Fruit fly (Drosophila melanogaster) whole organism, embryonic: ENCODE measurements around the gene anox.
A peak's percentile ranks its signal among the peaks of the same experiment; 100 is the strongest.

ENCODE experiments used
- Ada2b ChIP-seq: fragments of 200-800 bp; sonication (Bioruptor generic); IDR thresholded peaks from 2 replicates; pipeline ENCODE4 v1.3.6; 2022; ENCODE audit warnings: missing biosample characterization, missing genetic modification characterization
- C15 ChIP-seq: fragments of 200-800 bp; sonication (Bioruptor generic); IDR thresholded peaks from 3 replicates; pipeline ENCODE4 v1.3.6; 2022; ENCODE audit warnings: missing biosample characterization, missing genetic modification characterization
- CG11560 ChIP-seq: fragments of 200-800 bp; sonication (Bioruptor generic); IDR thresholded peaks from 3 replicates; pipeline ENCODE4 v1.3.6; 2022; ENCODE audit warnings: missing biosample characterization, missing genetic modification characterization
- CG12299 ChIP-seq: fragments of 200-800 bp; sonication (Bioruptor generic); optimal IDR thresholded peaks from 2 replicates; lab custom pipeline; 2018; ENCODE audit warnings: missing biosample characterization, mild to moderate bottlenecking, missing genetic modification characterization
- CG15601 ChIP-seq: fragments of 200-800 bp; sonication (Bioruptor generic); optimal IDR thresholded peaks from 3 replicates; lab custom pipeline; 2019; ENCODE audit warnings: missing biosample characterization, mild to moderate bottlenecking, missing genetic modification characterization, moderate library complexity
- CG1603 ChIP-seq: fragments of 200-800 bp; sonication (Bioruptor generic); optimal IDR thresholded peaks from 2 replicates; lab custom pipeline; 2019; ENCODE audit warnings: missing biosample characterization, mild to moderate bottlenecking, missing genetic modification characterization, moderate library complexity
- CG17186 ChIP-seq: fragments of 200-800 bp; sonication (Bioruptor generic); optimal IDR thresholded peaks from 3 replicates; lab custom pipeline; 2017; ENCODE audit warnings: missing biosample characterization, missing genetic modification reagents, missing genetic modification characterization
- CG18262 ChIP-seq: fragments of 200-800 bp; optimal IDR thresholded peaks from 3 replicates; lab custom pipeline; 2019; ENCODE audit warnings: missing biosample characterization, mild to moderate bottlenecking, missing genetic modification characterization, moderate library complexity
- CG2875 ChIP-seq: fragments of 200-800 bp; sonication (Bioruptor generic); optimal IDR thresholded peaks from 2 replicates; lab custom pipeline; 2017; ENCODE audit warnings: missing biosample characterization, mild to moderate bottlenecking, missing genetic modification characterization, missing genetic modification reagents
- CG30403 ChIP-seq: fragments of 200-800 bp; sonication (Bioruptor generic); optimal IDR thresholded peaks from 3 replicates; lab custom pipeline; 2016; ENCODE audit warnings: missing biosample characterization, missing genetic modification characterization
- CG31224 ChIP-seq: fragments of 200-800 bp; sonication (Bioruptor generic); IDR thresholded peaks from 2 replicates; pipeline ENCODE4 v1.3.6; 2022; ENCODE audit warnings: missing biosample characterization, missing genetic modification characterization
- CG3163 ChIP-seq: fragments of 200-800 bp; sonication (Bioruptor generic); optimal IDR thresholded peaks from 3 replicates; lab custom pipeline; 2016; ENCODE audit warnings: missing biosample characterization, missing genetic modification characterization
- CG42726 ChIP-seq: fragments of 200-800 bp; sonication (Bioruptor generic); IDR thresholded peaks from 2 replicates; pipeline ENCODE4 v1.3.6; 2022; ENCODE audit warnings: missing biosample characterization, missing genetic modification characterization; ENCODE audit not compliant: partially characterized antibody
- CG4617 ChIP-seq: fragments of 200-800 bp; sonication (Bioruptor generic); optimal IDR thresholded peaks from 3 replicates; lab custom pipeline; 2016; ENCODE audit warnings: missing biosample characterization, missing genetic modification characterization, borderline replicate concordance
- CG6765 ChIP-seq: fragments of 200-800 bp; sonication (Bioruptor generic); optimal IDR thresholded peaks from 3 replicates; lab custom pipeline; 2017; ENCODE audit warnings: missing biosample characterization, mild to moderate bottlenecking, missing genetic modification characterization
- CG7556 ChIP-seq: fragments of 200-800 bp; sonication (Bioruptor generic); optimal IDR thresholded peaks from 2 replicates; lab custom pipeline; 2017; ENCODE audit warnings: missing biosample characterization, mild to moderate bottlenecking, missing genetic modification characterization
- Dip3 ChIP-seq: fragments of 200-800 bp; sonication (Bioruptor generic); optimal IDR thresholded peaks from 3 replicates; lab custom pipeline; 2016; ENCODE audit warnings: missing biosample characterization, missing genetic modification characterization
- Drgx ChIP-seq: fragments of 200-800 bp; sonication (Bioruptor generic); IDR thresholded peaks from 2 replicates; pipeline ENCODE4 v1.3.6; 2022; ENCODE audit warnings: missing biosample characterization, missing genetic modification characterization
- Fer2 ChIP-seq: fragments of 200-800 bp; sonication (Bioruptor generic); optimal IDR thresholded peaks from 2 replicates; lab custom pipeline; 2018; ENCODE audit warnings: missing biosample characterization, mild to moderate bottlenecking, missing genetic modification characterization, moderate library complexity
- Hey ChIP-seq: fragments of 200-800 bp; sonication (Bioruptor generic); optimal IDR thresholded peaks from 3 replicates; lab custom pipeline; 2018; ENCODE audit warnings: missing biosample characterization, mild to moderate bottlenecking, missing genetic modification characterization
- HmgZ ChIP-seq: fragments of 200-800 bp; sonication (Bioruptor generic); optimal IDR thresholded peaks from 2 replicates; lab custom pipeline; 2018; ENCODE audit warnings: missing biosample characterization, mild to moderate bottlenecking, missing genetic modification characterization
- Hmx ChIP-seq: fragments of 200-800 bp; sonication (Bioruptor generic); optimal IDR thresholded peaks from 2 replicates; lab custom pipeline; 2016; ENCODE audit warnings: missing biosample characterization, missing genetic modification characterization
- Hr3 ChIP-seq: fragments of 200-800 bp; sonication (Bioruptor generic); optimal IDR thresholded peaks from 3 replicates; lab custom pipeline; 2016; ENCODE audit warnings: missing biosample characterization, missing genetic modification characterization
- NC2β ChIP-seq: fragments of 200-800 bp; sonication (Bioruptor generic); optimal IDR thresholded peaks from 2 replicates; lab custom pipeline; 2016; ENCODE audit warnings: missing biosample characterization, missing genetic modification characterization
- NFAT ChIP-seq: fragments of 200-800 bp; sonication (Bioruptor generic); IDR thresholded peaks from 2 replicates; pipeline ENCODE4 v1.3.6; 2022; ENCODE audit warnings: missing biosample characterization, missing genetic modification characterization
- NfI ChIP-seq: fragments of 200-800 bp; sonication (Bioruptor generic); optimal IDR thresholded peaks from 3 replicates; lab custom pipeline; 2018; ENCODE audit warnings: missing biosample characterization, mild to moderate bottlenecking, missing genetic modification characterization, moderate library complexity
- Oli ChIP-seq: fragments of 200-800 bp; sonication (Bioruptor generic); optimal IDR thresholded peaks from 2 replicates; lab custom pipeline; 2018; ENCODE audit warnings: missing biosample characterization, mild to moderate bottlenecking, missing genetic modification characterization, moderate library complexity
- Stat92E ChIP-seq, 3 experiments: fragments of >200 bp in 2 of 3; fragments of 200-800 bp in 1 of 3; sonication (Bioruptor generic) in 1 of 3; optimal IDR thresholded peaks; 2 replicates each; lab custom pipeline; 2017 to 2019; ENCODE audit warnings: missing biosample characterization in 3 of 3, missing genetic modification characterization in 3 of 3, mild to moderate bottlenecking in 1 of 3, moderate library complexity in 1 of 3
- Tbp ChIP-seq: fragments of >200 bp; optimal IDR thresholded peaks from 2 replicates; lab custom pipeline; 2018; ENCODE audit warnings: missing biosample characterization, missing genetic modification characterization
- amos ChIP-seq: fragments of 200-800 bp; sonication (Bioruptor generic); IDR thresholded peaks from 2 replicates; pipeline ENCODE4 v1.3.6; 2022; ENCODE audit warnings: missing biosample characterization, missing genetic modification characterization; ENCODE audit not compliant: partially characterized antibody
- aop ChIP-seq: fragments of 200-800 bp; sonication (Bioruptor generic); IDR thresholded peaks from 2 replicates; pipeline ENCODE4 v1.3.6; 2022; ENCODE audit warnings: missing biosample characterization, missing genetic modification characterization
- ara ChIP-seq: fragments of 200-800 bp; sonication (Bioruptor generic); IDR thresholded peaks from 2 replicates; pipeline ENCODE4 v1.3.6; 2022; ENCODE audit warnings: missing biosample characterization, missing genetic modification characterization
- bab2 ChIP-seq: fragments of 200-800 bp; sonication (Bioruptor generic); optimal IDR thresholded peaks from 2 replicates; lab custom pipeline; 2016; ENCODE audit warnings: missing biosample characterization, missing genetic modification characterization
- bbx ChIP-seq: fragments of 200-800 bp; sonication (Bioruptor generic); IDR thresholded peaks from 2 replicates; pipeline ENCODE4 v1.3.6; 2022; ENCODE audit warnings: missing biosample characterization, missing genetic modification characterization; ENCODE audit not compliant: partially characterized antibody
- bsh ChIP-seq, 2 experiments: fragments of 200-800 bp; sonication (Bioruptor generic); optimal IDR thresholded peaks; 2 replicates each; lab custom pipeline; 2017 to 2018; ENCODE audit warnings: mild to moderate bottlenecking in 2 of 2, missing biosample characterization in 2 of 2, missing genetic modification characterization in 2 of 2, moderate library complexity in 1 of 2
- crc ChIP-seq: fragments of 200-800 bp; sonication (Bioruptor generic); optimal IDR thresholded peaks from 2 replicates; lab custom pipeline; 2016; ENCODE audit warnings: missing biosample characterization, missing genetic modification characterization
- dimm ChIP-seq: fragments of 200-800 bp; sonication (Bioruptor generic); IDR thresholded peaks from 2 replicates; pipeline ENCODE4 v1.3.6; 2022; ENCODE audit warnings: missing biosample characterization, missing genetic modification characterization
- fd96Cb ChIP-seq: fragments of 200-800 bp; sonication (Bioruptor generic); optimal IDR thresholded peaks from 2 replicates; lab custom pipeline; 2018; ENCODE audit warnings: missing biosample characterization, mild to moderate bottlenecking, missing genetic modification characterization, moderate library complexity
- gfzf ChIP-seq: fragments of 200-800 bp; sonication (Bioruptor generic); optimal IDR thresholded peaks from 2 replicates; lab custom pipeline; 2016; ENCODE audit warnings: missing biosample characterization, mild to moderate bottlenecking, missing genetic modification characterization, moderate library complexity
- hbn ChIP-seq: fragments of 200-800 bp; sonication (Bioruptor generic); IDR thresholded peaks from 2 replicates; pipeline ENCODE4 v1.3.6; 2022; ENCODE audit warnings: missing biosample characterization, missing genetic modification characterization; ENCODE audit not compliant: partially characterized antibody
- insv ChIP-seq, 2 experiments: fragments of 200-800 bp; sonication (Bioruptor generic); optimal IDR thresholded peaks; 3 replicates each; lab custom pipeline; 2016 to 2018; ENCODE audit warnings: missing biosample characterization in 2 of 2, missing genetic modification characterization in 2 of 2
- jumu ChIP-seq: fragments of 200-800 bp; sonication (Bioruptor generic); optimal IDR thresholded peaks from 3 replicates; lab custom pipeline; 2016; ENCODE audit warnings: missing biosample characterization, missing genetic modification characterization
- ken ChIP-seq: fragments of 200-800 bp; sonication (Bioruptor generic); IDR thresholded peaks from 3 replicates; pipeline ENCODE4 v1.3.6; 2022; ENCODE audit warnings: missing biosample characterization, missing genetic modification characterization
- nmo ChIP-seq: fragments of 200-800 bp; sonication (Bioruptor generic); optimal IDR thresholded peaks from 2 replicates; lab custom pipeline; 2018; ENCODE audit warnings: missing biosample characterization, mild to moderate bottlenecking, missing genetic modification characterization, moderate library complexity
- onecut ChIP-seq: fragments of 200-800 bp; sonication (Bioruptor generic); IDR thresholded peaks from 2 replicates; pipeline ENCODE4 v1.3.6; 2022; ENCODE audit warnings: missing biosample characterization, missing genetic modification characterization
- prd ChIP-seq, 3 experiments: fragments of >200 bp in 2 of 3; fragments of 200-800 bp in 1 of 3; sonication (Bioruptor generic) in 1 of 3; optimal IDR thresholded peaks in 2 of 3; IDR thresholded peaks in 1 of 3; 2 replicates in 2 of 3; 3 replicates in 1 of 3; pipeline versions ENCODE4 v1.3.6 to Lab custom; 2017 to 2022; ENCODE audit warnings: missing biosample characterization in 1 of 3, missing genetic modification characterization in 1 of 3
- row ChIP-seq: fragments of 200-800 bp; sonication (Bioruptor generic); IDR thresholded peaks from 3 replicates; pipeline ENCODE4 v1.3.6; 2022; ENCODE audit warnings: missing biosample characterization, missing genetic modification characterization
- slp2 ChIP-seq: fragments of 200-800 bp; sonication (Bioruptor generic); optimal IDR thresholded peaks from 2 replicates; lab custom pipeline; 2016; ENCODE audit warnings: missing biosample characterization, missing genetic modification characterization
- z ChIP-seq: fragments of 200-800 bp; sonication (Bioruptor generic); IDR thresholded peaks from 3 replicates; pipeline ENCODE4 v1.3.6; 2022; ENCODE audit warnings: missing biosample characterization, missing genetic modification characterization

The anox gene

DNA sequence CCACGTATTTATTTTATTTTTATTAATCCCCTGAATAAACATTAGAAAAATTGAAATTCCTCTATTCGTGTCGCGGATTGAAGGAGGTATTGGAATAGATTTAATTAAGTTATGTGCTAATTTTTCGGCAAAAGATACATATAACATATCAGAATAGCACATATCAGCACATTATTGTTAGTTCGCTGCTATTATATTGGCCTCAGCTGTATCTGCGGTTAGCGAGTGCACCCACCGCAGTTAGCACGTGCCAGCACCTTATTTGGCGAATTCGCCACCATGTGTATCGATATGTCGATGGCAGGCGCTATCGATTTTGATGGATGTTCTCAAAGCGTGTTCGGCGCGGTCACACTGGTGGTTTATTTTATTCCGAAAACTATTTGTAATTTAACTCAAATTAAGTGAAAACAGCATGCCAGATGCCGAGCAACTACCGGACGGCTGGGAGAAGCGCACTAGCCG is 26.0 kb upstream of the anox start, which contains the start of gene dod (continued):
- peak; percentile 51 for TF ChIP-seq CG30403
- peak; percentile 37 for TF ChIP-seq CG7556 (GFP tag; lab: Kevin White, UChicago)
- peak in 1 of 3 experiments; percentile 13 for TF ChIP-seq Stat92E (GFP tag; optimal IDR thresholded peaks at IDR 0.05; lab: Kevin White, UChicago)
- no peak for TF ChIP-seq fd96Cb (tag; lab: Kevin White, UChicago)
- TF ChIP-seq dimm (GFP tag; lab: Robert Waterston, UW), result no peak
- TF ChIP-seq bab2 (GFP tag; lab: Kevin White, UChicago), result peak; percentile 57
- no peak for TF ChIP-seq Hmx (GFP tag; lab: Kevin White, UChicago)
- TF ChIP-seq Oli (tag; lab: Kevin White, UChicago), result peak; percentile 42
- peak; percentile 55 for TF ChIP-seq CG17186
- peak in 1 of 2 experiments; percentile 19 for TF ChIP-seq insv (GFP tag; optimal IDR thresholded peaks at IDR 0.05; lab: Kevin White, UChicago)
- TF ChIP-seq onecut, result peak; percentile 87
- peak; percentile 49 for TF ChIP-seq CG15601 (tag; lab: Kevin White, UChicago)
- peak in 1 of 2 experiments; percentile 56 for TF ChIP-seq bsh (GFP tag; optimal IDR thresholded peaks at IDR 0.05; lab: Kevin White, UChicago)
- no peak for TF ChIP-seq Tbp (GFP tag; lab: Kevin White, UChicago)
- peak; percentile 87 for TF ChIP-seq amos (GFP tag; lab: Robert Waterston, UW)
- TF ChIP-seq gfzf (GFP tag; lab: Kevin White, UChicago), result peak; percentile 95
- TF ChIP-seq CG2875 (GFP tag; lab: Kevin White, UChicago), result peak; percentile 10
- peak; percentile 46 for TF ChIP-seq jumu (GFP tag; lab: Kevin White, UChicago)
- TF ChIP-seq crc (GFP tag; lab: Kevin White, UChicago), result no peak
- TF ChIP-seq CG3163 (GFP tag; lab: Kevin White, UChicago), result no peak
- TF ChIP-seq row (GFP tag; lab: Robert Waterston, UW), result peak; percentile 68
- TF ChIP-seq CG42726 (GFP tag; lab: Robert Waterston, UW), result peak; percentile 83; the same call in 1 of the 2 replicates
- TF ChIP-seq CG31224 (GFP tag; lab: Robert Waterston, UW), result no peak
- TF ChIP-seq hbn (GFP tag; lab: Robert Waterston, UW), result peak; percentile 67
- no peak for TF ChIP-seq slp2 (GFP tag; lab: Kevin White, UChicago)
- peak; percentile 62 for TF ChIP-seq NfI (GFP tag; lab: Kevin White, UChicago)
- peak; percentile 44 for TF ChIP-seq Hr3
- peak; percentile 40; the same call in 1 of the 2 replicates for TF ChIP-seq aop (GFP tag; lab: Robert Waterston, UW)
- TF ChIP-seq Fer2 (tag; lab: Kevin White, UChicago), result no peak
- no peak; the same call in 1 of the 2 replicates for TF ChIP-seq Ada2b (GFP tag; lab: Robert Waterston, UW)

DNA sequence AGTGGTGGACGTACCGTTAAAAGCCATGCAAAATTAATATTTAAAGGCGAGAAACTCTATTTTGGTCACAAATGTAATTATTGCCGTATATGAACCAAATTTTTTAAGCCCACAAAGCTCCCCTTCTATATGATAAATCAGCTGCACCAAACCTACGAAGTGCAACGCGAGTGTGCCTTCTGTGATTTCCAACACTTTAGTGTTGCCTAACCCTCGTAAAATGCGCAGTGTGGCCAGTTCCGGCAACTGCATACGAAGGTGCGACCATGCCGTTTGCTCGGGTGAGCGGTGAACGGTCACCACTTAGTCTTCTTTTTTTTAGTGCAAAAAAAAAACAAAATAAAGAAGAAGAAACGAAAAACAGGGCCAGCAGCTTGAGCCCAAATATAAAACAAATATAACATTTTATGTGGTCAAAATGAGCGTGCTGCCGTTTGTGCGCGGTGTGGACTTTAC is 20.4 kb upstream of the anox start, which contains the start of the genes tty and fliI:
TSS of gene tty (minus strand) at position 201 of the 456 bp plus-strand sequence.
TSS of gene fliI (plus strand) at position 266 of the 456 bp plus-strand sequence.
- peak; percentile 88 for TF ChIP-seq CG1603 (tag; lab: Kevin White, UChicago)
- peak; percentile 63 for TF ChIP-seq CG4617 (GFP tag; lab: Kevin White, UChicago)
- TF ChIP-seq Drgx (GFP tag; lab: Robert Waterston, UW), result peak; percentile 92
- peak; percentile 90 for TF ChIP-seq ken (GFP tag; lab: Robert Waterston, UW)
- TF ChIP-seq C15, result 0 out of 3 replicates have a peak, but pooled peaks have one; percentile 45
- 0 out of 3 replicates have a peak, but pooled peaks have one; percentile 28 for TF ChIP-seq z
- no peak for TF ChIP-seq Hey (tag; lab: Kevin White, UChicago)
- TF ChIP-seq bbx (GFP tag; lab: Robert Waterston, UW), result peak; percentile 20; the same call in 1 of the 2 replicates
- peak; percentile 81 for TF ChIP-seq HmgZ (tag; lab: Kevin White, UChicago)
- TF ChIP-seq CG11560 (tag; lab: Robert Waterston, UW), result peak; percentile 75; the same call in 2 of the 3 replicates
- TF ChIP-seq Dip3 (GFP tag; lab: Kevin White, UChicago), result peak; percentile 86
- peak; percentile 90 for TF ChIP-seq NFAT (GFP tag; lab: Robert Waterston, UW)
- no peak for TF ChIP-seq prd (optimal IDR thresholded peaks at IDR 0.05; lab: Kevin White, UChicago)
- peak; percentile 94 for TF ChIP-seq prd (GFP tag; IDR thresholded peaks at IDR 0.05; lab: Robert Waterston, UW)
- TF ChIP-seq nmo (GFP tag; lab: Kevin White, UChicago), result peak; percentile 87
- peak; percentile 74 for TF ChIP-seq NC2β
- TF ChIP-seq CG6765 (GFP tag; lab: Kevin White, UChicago), result peak; percentile 11
- peak; percentile 70 for TF ChIP-seq CG18262 (tag; lab: Kevin White, UChicago)
- TF ChIP-seq Hr3, result peak; percentile 77
- peak; percentile 88 for TF ChIP-seq ara
- TF ChIP-seq CG12299, result no peak
